Worm (Caenorhabditis elegans) whole organism, L4 larva: ENCODE data around the gene fbxb-102.

Experiments
- ceh-28 ChIP-seq: fragments of 150-350 bp; optimal IDR thresholded peaks from 2 replicates; lab custom pipeline; 2014; ENCODE audit warnings: missing biosample characterization, missing genetic modification reagents, missing genetic modification characterization
- ceh-82 ChIP-seq: sonication (generic microtip); optimal IDR thresholded peaks from 2 replicates; lab custom pipeline; 2017; ENCODE audit warnings: missing biosample characterization, missing genetic modification characterization
- dmd-9 ChIP-seq: fragments of 200-800 bp; sonication (Bioruptor generic); IDR thresholded peaks from 2 replicates; pipeline ENCODE4 v1.3.6; 2022; ENCODE audit warnings: missing genetic modification reagents, missing genetic modification characterization, missing compliant biosample characterization
- fkh-10 ChIP-seq: fragments of 150-350 bp; optimal IDR thresholded peaks from 2 replicates; lab custom pipeline; 2014; ENCODE audit warnings: missing biosample characterization, missing genetic modification reagents, missing genetic modification characterization
- lir-3 ChIP-seq: sonication (generic microtip); optimal IDR thresholded peaks from 2 replicates; lab custom pipeline; 2016; ENCODE audit warnings: mild to moderate bottlenecking, missing genetic modification characterization, missing compliant biosample characterization
- lsy-2 ChIP-seq, 2 experiments: fragments of 150-350 bp in 1 of 2; sonication (generic microtip) in 1 of 2; optimal IDR thresholded peaks; 2 replicates each; lab custom pipeline; 2014 to 2017; ENCODE audit warnings: missing biosample characterization in 2 of 2, missing genetic modification characterization in 2 of 2
- mdl-1 ChIP-seq, 2 experiments: fragments of 150-350 bp in 1 of 2; sonication (generic microtip) in 1 of 2; optimal IDR thresholded peaks; 2 replicates each; lab custom pipeline; 2014 to 2017; ENCODE audit warnings: missing biosample characterization in 2 of 2, missing genetic modification characterization in 2 of 2
- mdt-29 ChIP-seq: fragments of 200-800 bp; sonication (Bioruptor generic); IDR thresholded peaks from 2 replicates; pipeline ENCODE4 v1.3.6; 2022; ENCODE audit warnings: missing genetic modification reagents, missing genetic modification characterization, missing compliant biosample characterization
- nhr-237 ChIP-seq: sonication (generic microtip); optimal IDR thresholded peaks from 2 replicates; lab custom pipeline; 2017; ENCODE audit warnings: missing biosample characterization, missing genetic modification characterization
- tra-1 ChIP-seq: fragments of 200-800 bp; sonication (Bioruptor generic); IDR thresholded peaks from 2 replicates; pipeline ENCODE4 v1.3.6; 2022; ENCODE audit warnings: missing genetic modification reagents, missing genetic modification characterization, missing compliant biosample characterization
- unc-62 ChIP-seq, 3 experiments: fragments of 150-350 bp in 1 of 3; sonication (generic microtip); optimal IDR thresholded peaks in 2 of 3; peaks in 1 of 3; 1 replicate in 1 of 3; 2 replicates in 2 of 3; lab custom pipeline; 2014 to 2017; ENCODE audit warnings: missing biosample characterization in 3 of 3, missing genetic modification characterization in 3 of 3, missing genetic modification reagents in 3 of 3, missing genotype in 1 of 3
- ztf-11 ChIP-seq: fragments of 150-350 bp; optimal IDR thresholded peaks from 2 replicates; lab custom pipeline; 2014; ENCODE audit warnings: missing biosample characterization, missing genetic modification characterization

- no peak for TF ChIP-seq fkh-10 (GFP tag; lab: Kevin White, UChicago)
- TF ChIP-seq lir-3 (tag; lab: Kevin White, UChicago), result no peak
- TF ChIP-seq ztf-11 (tag; lab: Kevin White, UChicago), result no peak
- no peak for TF ChIP-seq mdl-1 (tag; optimal IDR thresholded peaks at IDR 0.05; lab: Kevin White, UChicago)
- TF ChIP-seq unc-62 (GFP tag; optimal IDR thresholded peaks at IDR 0.05 in 1 of 2; lab: Kevin White, UChicago), result no peak
- TF ChIP-seq unc-62 (tag; optimal IDR thresholded peaks at IDR 0.05; lab: Kevin White, UChicago), result no peak
- no peak for TF ChIP-seq mdt-29
- no peak for TF ChIP-seq tra-1 (GFP tag; lab: Robert Waterston, UW)
- no peak for TF ChIP-seq nhr-237
- TF ChIP-seq dmd-9 (GFP tag; lab: Robert Waterston, UW), result no peak
- no peak for TF ChIP-seq lsy-2 (tag; optimal IDR thresholded peaks at IDR 0.05; lab: Kevin White, UChicago)
- TF ChIP-seq ceh-82, result no peak
- TF ChIP-seq ceh-28, result no peak
These were observed 23.8 kb downstream of the fbxb-102 start for ce11 chrII:12506511-12506910.
